Fruit fly (Drosophila melanogaster): ENCODE measurements around the gene CG34296.

Gene CG34296

dm6 chr3R:29722238-29722637 is at the start of gene CG34296:
Gene CG34296, plus strand, starts transcription at chr3R:29722538.
- TF ChIP-seq h (optimal IDR thresholded peaks at IDR 0.05), result no peak
- no peak for TF ChIP-seq ttk (optimal IDR thresholded peaks at IDR 0.05)
- TF ChIP-seq psq (optimal IDR thresholded peaks at IDR 0.05), result no peak
- no peak for TF ChIP-seq Sin3A (optimal IDR thresholded peaks at IDR 0.05)
- no peak for TF ChIP-seq Myc (optimal IDR thresholded peaks at IDR 0.05)
- TF ChIP-seq insv (optimal IDR thresholded peaks at IDR 0.05), result no peak

- no peak for TF ChIP-seq h (optimal IDR thresholded peaks at IDR 0.05)
- TF ChIP-seq ttk (optimal IDR thresholded peaks at IDR 0.05), result no peak
- no peak for TF ChIP-seq Sin3A (optimal IDR thresholded peaks at IDR 0.05)
- TF ChIP-seq insv (optimal IDR thresholded peaks at IDR 0.05), result no peak
- TF ChIP-seq Myc (optimal IDR thresholded peaks at IDR 0.05), result no peak
- no peak for TF ChIP-seq psq (optimal IDR thresholded peaks at IDR 0.05)
Measured at dm6 chr3R:29675333-29675732, 47.0 kb upstream of the CG34296 start, which contains the start of the genes Bub3 and Cap-D2. Gene Bub3, minus strand, starts transcription at chr3R:29675421. Gene Cap-D2, plus strand, starts transcription at chr3R:29675651.

dm6 chr3R:29681241-29681640 is 41.1 kb upstream of the CG34296 start:
- TF ChIP-seq Sin3A (optimal IDR thresholded peaks at IDR 0.05), result no peak
- TF ChIP-seq h (optimal IDR thresholded peaks at IDR 0.05), result no peak
- TF ChIP-seq insv (optimal IDR thresholded peaks at IDR 0.05), result no peak
- TF ChIP-seq ttk (optimal IDR thresholded peaks at IDR 0.05), result no peak
- no peak for TF ChIP-seq psq (optimal IDR thresholded peaks at IDR 0.05)
- no peak for TF ChIP-seq Myc (optimal IDR thresholded peaks at IDR 0.05)

dm6 chr3R:29682152-29682600 is 40.2 kb upstream of the CG34296 start, which contains the start of the genes CG7582 and Gycalpha99B:
Gene CG7582, minus strand, starts transcription at chr3R:29682278.
Gene Gycalpha99B, plus strand, starts transcription at chr3R:29682503.
- no peak for TF ChIP-seq Sin3A (optimal IDR thresholded peaks at IDR 0.05)
- TF ChIP-seq h (optimal IDR thresholded peaks at IDR 0.05), result no peak
- TF ChIP-seq psq (optimal IDR thresholded peaks at IDR 0.05), result no peak

dm6 chr3R:29686698-29687097 is 35.6 kb upstream of the CG34296 start:
- TF ChIP-seq psq (optimal IDR thresholded peaks at IDR 0.05), result no peak
- TF ChIP-seq h (optimal IDR thresholded peaks at IDR 0.05), result no peak
- no peak for TF ChIP-seq ttk (optimal IDR thresholded peaks at IDR 0.05)
- TF ChIP-seq insv (optimal IDR thresholded peaks at IDR 0.05), result no peak
- no peak for TF ChIP-seq Myc (optimal IDR thresholded peaks at IDR 0.05)
- TF ChIP-seq Sin3A (optimal IDR thresholded peaks at IDR 0.05), result no peak

dm6 chr3R:29689211-29689610 is 33.1 kb upstream of the CG34296 start, which contains the start of gene Obp99c:
Gene Obp99c, minus strand, starts transcription at chr3R:29689311.
- TF ChIP-seq insv (optimal IDR thresholded peaks at IDR 0.05), result no peak
- no peak for TF ChIP-seq h (optimal IDR thresholded peaks at IDR 0.05)
- no peak for TF ChIP-seq psq (optimal IDR thresholded peaks at IDR 0.05)
- TF ChIP-seq ttk (optimal IDR thresholded peaks at IDR 0.05), result no peak
- TF ChIP-seq Myc (optimal IDR thresholded peaks at IDR 0.05), result no peak
- TF ChIP-seq Sin3A (optimal IDR thresholded peaks at IDR 0.05), result no peak

dm6 chr3R:29689833-29690538 is 32.4 kb upstream of the CG34296 start:
- TF ChIP-seq psq (optimal IDR thresholded peaks at IDR 0.05) (no peak), insv (optimal IDR thresholded peaks at IDR 0.05) (no peak), Sin3A (optimal IDR thresholded peaks at IDR 0.05) (no peak), ttk (optimal IDR thresholded peaks at IDR 0.05) (no peak), Myc (optimal IDR thresholded peaks at IDR 0.05) (no peak), h (optimal IDR thresholded peaks at IDR 0.05) (no peak)

dm6 chr3R:29690539-29690852 is 31.8 kb upstream of the CG34296 start:
- no peak for TF ChIP-seq psq (optimal IDR thresholded peaks at IDR 0.05)
- no peak for TF ChIP-seq insv (optimal IDR thresholded peaks at IDR 0.05)
- TF ChIP-seq h (optimal IDR thresholded peaks at IDR 0.05), result no peak
- no peak for TF ChIP-seq Sin3A (optimal IDR thresholded peaks at IDR 0.05)
- TF ChIP-seq Myc (optimal IDR thresholded peaks at IDR 0.05), result no peak
- no peak for TF ChIP-seq ttk (optimal IDR thresholded peaks at IDR 0.05)

- no peak for TF ChIP-seq Sin3A (optimal IDR thresholded peaks at IDR 0.05)
- TF ChIP-seq insv (optimal IDR thresholded peaks at IDR 0.05), result no peak
- no peak for TF ChIP-seq ttk (optimal IDR thresholded peaks at IDR 0.05)
- TF ChIP-seq h (optimal IDR thresholded peaks at IDR 0.05), result no peak
- no peak for TF ChIP-seq psq (optimal IDR thresholded peaks at IDR 0.05)
- TF ChIP-seq Myc (optimal IDR thresholded peaks at IDR 0.05), result no peak
Measured at dm6 chr3R:29690960-29691527, 31.3 kb upstream of the CG34296 start.

dm6 chr3R:29692009-29692641 is 30.2 kb upstream of the CG34296 start, which contains the start of gene dmrt99B:
Gene dmrt99B, plus strand, starts transcription at chr3R:29692591.
- no peak for TF ChIP-seq Sin3A (optimal IDR thresholded peaks at IDR 0.05)
- no peak for TF ChIP-seq Myc (optimal IDR thresholded peaks at IDR 0.05)
- TF ChIP-seq h (optimal IDR thresholded peaks at IDR 0.05), result no peak
- no peak for TF ChIP-seq ttk (optimal IDR thresholded peaks at IDR 0.05)
- no peak for TF ChIP-seq insv (optimal IDR thresholded peaks at IDR 0.05)
- no peak for TF ChIP-seq psq (optimal IDR thresholded peaks at IDR 0.05)

- TF ChIP-seq h (optimal IDR thresholded peaks at IDR 0.05) (no peak), Myc (optimal IDR thresholded peaks at IDR 0.05) (no peak), insv (optimal IDR thresholded peaks at IDR 0.05) (no peak), ttk (optimal IDR thresholded peaks at IDR 0.05) (no peak), Sin3A (optimal IDR thresholded peaks at IDR 0.05) (no peak), psq (optimal IDR thresholded peaks at IDR 0.05) (no peak)
Measured at dm6 chr3R:29695744-29696143, 26.6 kb upstream of the CG34296 start.

dm6 chr3R:29696359-29696758 is 26.0 kb upstream of the CG34296 start:
- no peak for TF ChIP-seq Myc (optimal IDR thresholded peaks at IDR 0.05)
- no peak for TF ChIP-seq insv (optimal IDR thresholded peaks at IDR 0.05)
- TF ChIP-seq ttk (optimal IDR thresholded peaks at IDR 0.05), result no peak
- TF ChIP-seq psq (optimal IDR thresholded peaks at IDR 0.05), result no peak
- TF ChIP-seq h (optimal IDR thresholded peaks at IDR 0.05), result no peak
- no peak for TF ChIP-seq Sin3A (optimal IDR thresholded peaks at IDR 0.05)
